Worm (Caenorhabditis elegans) whole organism, late embryonic: ENCODE data around the gene C13B4.1.

Experiments
- C08G9.2 ChIP-seq: sonication (generic microtip); optimal IDR thresholded peaks from 2 replicates; lab custom pipeline; 2016; ENCODE audit warnings: mild to moderate bottlenecking, missing genetic modification characterization, moderate library complexity, missing compliant biosample characterization
- F13H6.1 ChIP-seq: sonication (generic microtip); optimal IDR thresholded peaks from 2 replicates; lab custom pipeline; 2016; ENCODE audit warnings: missing genetic modification characterization, missing compliant biosample characterization
- K02D7.2 ChIP-seq: sonication (generic microtip); optimal IDR thresholded peaks from 2 replicates; lab custom pipeline; 2017; ENCODE audit warnings: mild to moderate bottlenecking, missing genetic modification characterization, missing compliant biosample characterization
- ceh-14 ChIP-seq: sonication (generic microtip); optimal IDR thresholded peaks from 2 replicates; lab custom pipeline; 2016; ENCODE audit warnings: missing genotype, missing genetic modification characterization, missing compliant biosample characterization
- ceh-18 ChIP-seq: sonication (generic microtip); optimal IDR thresholded peaks from 2 replicates; lab custom pipeline; 2016; ENCODE audit warnings: missing genetic modification characterization, missing compliant biosample characterization
- ceh-19 ChIP-seq: fragments of 200-800 bp; sonication (Bioruptor generic); optimal IDR thresholded peaks from 2 replicates; lab custom pipeline; 2018; ENCODE audit warnings: mild to moderate bottlenecking, missing genetic modification characterization, missing compliant biosample characterization
- ceh-22 ChIP-seq: sonication (generic microtip); optimal IDR thresholded peaks from 2 replicates; lab custom pipeline; 2017; ENCODE audit warnings: missing biosample characterization, missing genetic modification characterization
- ceh-30 ChIP-seq: fragments of 150-350 bp; optimal IDR thresholded peaks from 2 replicates; lab custom pipeline; 2014; ENCODE audit warnings: missing biosample characterization, missing genetic modification characterization
- ceh-31 ChIP-seq: sonication (generic microtip); optimal IDR thresholded peaks from 2 replicates; lab custom pipeline; 2016; ENCODE audit warnings: missing genetic modification characterization, missing compliant biosample characterization
- ceh-34 ChIP-seq: sonication (generic microtip); optimal IDR thresholded peaks from 2 replicates; lab custom pipeline; 2016; ENCODE audit warnings: mild to moderate bottlenecking, missing genetic modification characterization, missing compliant biosample characterization
- ceh-48 ChIP-seq: sonication (generic microtip); optimal IDR thresholded peaks from 2 replicates; lab custom pipeline; 2016; ENCODE audit warnings: missing genetic modification characterization, inconsistent platforms, missing compliant biosample characterization
- ceh-6 ChIP-seq: fragments of 200-800 bp; sonication (Bioruptor generic); optimal IDR thresholded peaks from 2 replicates; lab custom pipeline; 2018; ENCODE audit warnings: mild to moderate bottlenecking, missing genetic modification characterization, missing compliant biosample characterization
- dmd-4 ChIP-seq: sonication (generic microtip); optimal IDR thresholded peaks from 2 replicates; lab custom pipeline; 2016; ENCODE audit warnings: borderline replicate concordance, missing genetic modification characterization, missing compliant biosample characterization
- dve-1 ChIP-seq: sonication (generic microtip); optimal IDR thresholded peaks from 2 replicates; lab custom pipeline; 2017; ENCODE audit warnings: antibody characterized with exemption, mild to moderate bottlenecking, missing genetic modification characterization, missing compliant biosample characterization
- elt-2 ChIP-seq: sonication (generic microtip); optimal IDR thresholded peaks from 2 replicates; lab custom pipeline; 2016; ENCODE audit warnings: missing genetic modification reagents, missing genetic modification characterization, missing compliant biosample characterization
- ets-4 ChIP-seq: sonication (generic microtip); optimal IDR thresholded peaks from 2 replicates; lab custom pipeline; 2016; ENCODE audit warnings: missing genetic modification characterization, missing compliant biosample characterization
- fax-1 ChIP-seq: sonication (generic microtip); optimal IDR thresholded peaks from 2 replicates; lab custom pipeline; 2016; ENCODE audit warnings: missing genotype, missing genetic modification characterization, missing compliant biosample characterization
- fkh-6 ChIP-seq: sonication (generic microtip); optimal IDR thresholded peaks from 2 replicates; lab custom pipeline; 2016; ENCODE audit warnings: missing genetic modification characterization, missing compliant biosample characterization
- hlh-15 ChIP-seq: sonication (generic microtip); optimal IDR thresholded peaks from 2 replicates; lab custom pipeline; 2016; ENCODE audit warnings: missing genetic modification characterization, missing compliant biosample characterization
- hlh-6 ChIP-seq: sonication (generic microtip); optimal IDR thresholded peaks from 2 replicates; lab custom pipeline; 2016; ENCODE audit warnings: missing genotype, missing genetic modification characterization, missing compliant biosample characterization
- hlh-8 ChIP-seq: sonication (generic microtip); optimal IDR thresholded peaks from 2 replicates; lab custom pipeline; 2016; ENCODE audit warnings: missing genotype, missing genetic modification characterization, missing compliant biosample characterization
- lim-6 ChIP-seq: sonication (generic microtip); optimal IDR thresholded peaks from 2 replicates; lab custom pipeline; 2016; ENCODE audit warnings: missing genetic modification characterization, missing compliant biosample characterization
- nfya-1 ChIP-seq: sonication (generic microtip); optimal IDR thresholded peaks from 2 replicates; lab custom pipeline; 2017; ENCODE audit warnings: missing genetic modification characterization, mild to moderate bottlenecking, missing compliant biosample characterization, antibody characterized with exemption, moderate library complexity
- nhr-232 ChIP-seq: sonication (generic microtip); optimal IDR thresholded peaks from 2 replicates; lab custom pipeline; 2016; ENCODE audit warnings: missing genetic modification characterization, missing compliant biosample characterization
- pag-3 ChIP-seq: sonication (generic microtip); optimal IDR thresholded peaks from 2 replicates; lab custom pipeline; 2016; ENCODE audit warnings: missing compliant biosample characterization, missing genetic modification characterization, borderline replicate concordance
- pat-9 ChIP-seq: fragments of 200-800 bp; sonication (Bioruptor generic); optimal IDR thresholded peaks from 2 replicates; lab custom pipeline; 2018; ENCODE audit warnings: mild to moderate bottlenecking, missing genetic modification characterization, moderate library complexity, missing compliant biosample characterization
- pha-2 ChIP-seq: sonication (generic microtip); optimal IDR thresholded peaks from 2 replicates; lab custom pipeline; 2017; ENCODE audit warnings: mild to moderate bottlenecking, missing genetic modification characterization, missing compliant biosample characterization
- pqm-1 ChIP-seq: sonication (generic microtip); optimal IDR thresholded peaks from 2 replicates; lab custom pipeline; 2016; ENCODE audit warnings: missing genetic modification characterization, missing compliant biosample characterization
- ref-2 ChIP-seq: sonication (generic microtip); optimal IDR thresholded peaks from 2 replicates; lab custom pipeline; 2016; ENCODE audit warnings: missing genetic modification characterization, missing compliant biosample characterization
- rnt-1 ChIP-seq: sonication (generic microtip); optimal IDR thresholded peaks from 2 replicates; lab custom pipeline; 2016; ENCODE audit warnings: missing genetic modification characterization, missing compliant biosample characterization
- sdc-2 ChIP-seq: sonication (generic microtip); optimal IDR thresholded peaks from 2 replicates; lab custom pipeline; 2016; ENCODE audit warnings: missing genotype, missing genetic modification characterization, missing compliant biosample characterization
- sox-2 ChIP-seq: fragments of 200-800 bp; sonication (Bioruptor generic); IDR thresholded peaks from 2 replicates; pipeline ENCODE4 v1.3.6; 2022; ENCODE audit warnings: missing genetic modification reagents, missing genetic modification characterization, missing compliant biosample characterization
- sox-4 ChIP-seq: sonication (generic microtip); optimal IDR thresholded peaks from 2 replicates; lab custom pipeline; 2017; ENCODE audit warnings: mild to moderate bottlenecking, missing genetic modification characterization, inconsistent platforms, missing compliant biosample characterization
- tbx-2 ChIP-seq: sonication (generic microtip); optimal IDR thresholded peaks from 2 replicates; lab custom pipeline; 2016; ENCODE audit warnings: missing genetic modification characterization, missing compliant biosample characterization
- tbx-7 ChIP-seq: sonication (generic microtip); optimal IDR thresholded peaks from 2 replicates; lab custom pipeline; 2016; ENCODE audit warnings: missing genotype, missing genetic modification characterization, missing compliant biosample characterization
- unc-42 ChIP-seq: sonication (generic microtip); optimal IDR thresholded peaks from 2 replicates; lab custom pipeline; 2016; ENCODE audit warnings: missing genotype, missing genetic modification characterization, missing compliant biosample characterization
- unc-55 ChIP-seq: sonication (generic microtip); optimal IDR thresholded peaks from 2 replicates; lab custom pipeline; 2017; ENCODE audit warnings: missing biosample characterization, missing genetic modification reagents, missing genetic modification characterization

Gene C13B4.1

DNA sequence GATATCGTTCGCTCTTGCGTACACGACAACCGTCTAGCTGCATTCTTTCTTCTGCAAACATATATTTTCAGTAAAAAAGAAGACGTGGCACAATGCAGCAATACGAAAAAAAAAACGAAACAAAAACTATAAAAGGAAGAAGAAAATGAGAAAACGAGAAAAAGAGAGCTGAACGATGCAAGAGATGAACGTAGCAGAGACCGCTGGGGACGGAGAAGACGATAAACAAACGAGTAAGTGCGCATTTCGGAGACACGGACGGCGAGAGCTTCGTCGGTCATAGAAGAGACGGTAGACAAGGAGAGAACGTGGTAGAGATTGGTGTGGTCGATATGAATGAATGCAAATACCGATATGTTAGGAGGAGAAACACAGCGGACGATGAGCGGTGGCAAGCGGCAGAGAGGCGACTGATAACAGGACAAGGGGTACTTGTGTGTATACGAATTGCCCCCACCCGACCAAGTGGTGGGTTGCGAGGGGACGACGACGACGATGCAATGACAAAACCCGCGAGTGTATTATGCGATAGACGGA, 41.4 kb downstream of the C13B4.1 start, which contains the start of gene K04B12.2:
TSS of gene K04B12.2 (minus strand) at position 51 of the 537 bp plus-strand sequence.
- TF ChIP-seq tbx-7 (tag; lab: Kevin White, UChicago), result no peak
- TF ChIP-seq fkh-6 (tag; lab: Kevin White, UChicago), result no peak
- TF ChIP-seq lim-6 (tag; lab: Kevin White, UChicago), result peak; percentile 36
- TF ChIP-seq dmd-4 (tag; lab: Kevin White, UChicago), result no peak
- TF ChIP-seq ref-2 (tag; lab: Kevin White, UChicago), result peak; percentile 43
- TF ChIP-seq pat-9, result no peak
- TF ChIP-seq ceh-18 (tag; lab: Kevin White, UChicago), result peak; percentile 47
- TF ChIP-seq pag-3 (tag; lab: Kevin White, UChicago), result no peak
- peak; percentile 23 for TF ChIP-seq ceh-14 (tag; lab: Kevin White, UChicago)
- no peak for TF ChIP-seq sox-4
- no peak for TF ChIP-seq nhr-232 (tag; lab: Kevin White, UChicago)
- TF ChIP-seq fax-1, result no peak
- TF ChIP-seq ceh-19 (GFP tag; lab: Kevin White, UChicago), result no peak
- TF ChIP-seq sox-2 (GFP tag; lab: Robert Waterston, UW), result no peak
- TF ChIP-seq F13H6.1 (tag; lab: Kevin White, UChicago), result no peak
- peak; percentile 55 for TF ChIP-seq ceh-31 (tag; lab: Kevin White, UChicago)
- TF ChIP-seq tbx-2 (tag; lab: Kevin White, UChicago), result peak; percentile 64
- TF ChIP-seq dve-1, result peak; percentile 7
- peak; percentile 25 for TF ChIP-seq rnt-1 (tag; lab: Kevin White, UChicago)
- peak; percentile 66 for TF ChIP-seq pha-2 (tag; lab: Kevin White, UChicago)
- no peak for TF ChIP-seq K02D7.2 (tag; lab: Kevin White, UChicago)
- TF ChIP-seq hlh-8 (tag; lab: Kevin White, UChicago), result no peak
- peak; percentile 15 for TF ChIP-seq sdc-2 (tag; lab: Kevin White, UChicago)
- peak; percentile 29 for TF ChIP-seq C08G9.2 (tag; lab: Kevin White, UChicago)
- peak; percentile 37 for TF ChIP-seq ets-4 (tag; lab: Kevin White, UChicago)
- TF ChIP-seq unc-55 (GFP tag; lab: Kevin White, UChicago), result peak; percentile 80
- no peak for TF ChIP-seq ceh-48 (tag; lab: Kevin White, UChicago)
- TF ChIP-seq elt-2 (tag; lab: Kevin White, UChicago), result peak; percentile 75
- TF ChIP-seq pqm-1 (tag; lab: Kevin White, UChicago), result peak; percentile 41
- TF ChIP-seq nfya-1 (tag; lab: Kevin White, UChicago), result peak; percentile 90
- peak; percentile 73 for TF ChIP-seq hlh-6 (tag; lab: Kevin White, UChicago)
- peak; percentile 52 for TF ChIP-seq ceh-30 (tag; lab: Kevin White, UChicago)
- peak; percentile 65 for TF ChIP-seq ceh-34
- TF ChIP-seq ceh-6, result no peak
- TF ChIP-seq ceh-22 (tag; lab: Kevin White, UChicago), result peak; percentile 62

DNA sequence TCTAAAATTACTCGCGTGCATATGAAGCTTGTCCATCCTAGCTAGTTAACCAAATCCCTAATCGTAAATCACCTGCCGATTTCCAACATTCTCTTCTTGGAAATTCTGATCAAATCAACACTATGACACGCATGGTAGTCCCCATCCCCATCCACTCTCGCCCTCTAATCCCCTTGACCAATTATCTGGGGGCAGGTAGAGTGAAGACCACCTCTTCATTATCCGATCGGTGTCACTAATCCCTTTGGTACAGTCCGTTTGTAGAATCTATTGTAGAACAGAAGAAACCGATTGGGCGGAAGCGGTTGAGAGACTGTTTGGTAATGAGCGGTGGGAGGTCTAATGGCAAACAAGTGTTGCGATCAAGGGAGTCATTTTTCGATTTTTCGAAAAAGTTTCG, 42.3 kb downstream of the C13B4.1 start:
- peak; percentile 8 for TF ChIP-seq tbx-2 (tag; lab: Kevin White, UChicago)
- no peak for TF ChIP-seq hlh-15
- peak; percentile 3 for TF ChIP-seq ceh-31 (tag; lab: Kevin White, UChicago)

- TF ChIP-seq hlh-8 (tag; lab: Kevin White, UChicago) (no peak), unc-42 (peak; percentile 80), ceh-48 (tag; lab: Kevin White, UChicago) (peak; percentile 10)
Measured at ce11 chrII:14433712-14434352, 45.6 kb downstream of the C13B4.1 start.
